Worm (Caenorhabditis elegans) whole organism, L3 larva: ENCODE measurements around the gene T21B4.15.
"Not testable (repeated sequence)": the region's sequence is repeated elsewhere in the genome, so short reads cannot be mapped to it uniquely, and the experiment has no call there.

ENCODE experiments used
- R02D3.7 ChIP-seq: fragments of 150-350 bp; optimal IDR thresholded peaks from 2 replicates; lab custom pipeline; 2014; ENCODE audit warnings: missing biosample characterization, missing genetic modification characterization
- ZK546.5 ChIP-seq: sonication (generic microtip); optimal IDR thresholded peaks from 2 replicates; lab custom pipeline; 2017; ENCODE audit warnings: missing biosample characterization, missing genetic modification characterization
- aly-2 ChIP-seq: fragments of 150-350 bp; optimal IDR thresholded peaks from 2 replicates; lab custom pipeline; 2014; ENCODE audit warnings: missing biosample characterization, missing genetic modification characterization
- ceh-16 ChIP-seq: sonication (generic microtip); optimal IDR thresholded peaks from 2 replicates; lab custom pipeline; 2017; ENCODE audit warnings: missing biosample characterization, missing genetic modification characterization
- ceh-28 ChIP-seq: fragments of 150-350 bp; optimal IDR thresholded peaks from 2 replicates; lab custom pipeline; 2014; ENCODE audit warnings: missing biosample characterization, missing genetic modification reagents, missing genetic modification characterization
- ceh-9 ChIP-seq: sonication (generic microtip); optimal IDR thresholded peaks from 2 replicates; lab custom pipeline; 2018; ENCODE audit warnings: missing biosample characterization, missing genetic modification characterization
- egl-5 ChIP-seq: fragments of 150-350 bp; optimal IDR thresholded peaks from 2 replicates; lab custom pipeline; 2017; ENCODE audit warnings: missing biosample characterization, missing genetic modification reagents, missing genetic modification characterization, inconsistent platforms
- fkh-10 ChIP-seq: sonication (generic microtip); optimal IDR thresholded peaks from 2 replicates; lab custom pipeline; 2017; ENCODE audit warnings: missing biosample characterization, missing genetic modification reagents, missing genetic modification characterization
- fkh-2 ChIP-seq: fragments of 150-350 bp; optimal IDR thresholded peaks from 2 replicates; lab custom pipeline; 2014; ENCODE audit warnings: missing biosample characterization, missing genetic modification reagents, missing genetic modification characterization
- fos-1 ChIP-seq: fragments of 150-350 bp; optimal IDR thresholded peaks from 2 replicates; lab custom pipeline; 2014; ENCODE audit warnings: missing biosample characterization, missing genetic modification characterization
- jun-1 ChIP-seq: fragments of 150-350 bp; optimal IDR thresholded peaks from 2 replicates; lab custom pipeline; 2014; ENCODE audit warnings: missing biosample characterization, missing genetic modification reagents, missing genetic modification characterization
- lin-15B ChIP-seq: fragments of 150-350 bp; optimal IDR thresholded peaks from 2 replicates; lab custom pipeline; 2014; ENCODE audit warnings: missing biosample characterization, missing genetic modification characterization
- lin-39 ChIP-seq: fragments of 150-350 bp; optimal IDR thresholded peaks from 2 replicates; lab custom pipeline; 2018; ENCODE audit warnings: missing biosample characterization, missing genetic modification reagents, missing genetic modification characterization
- lsy-12 ChIP-seq: sonication (generic microtip); optimal IDR thresholded peaks from 2 replicates; lab custom pipeline; 2016; ENCODE audit warnings: mild to moderate bottlenecking, missing genetic modification characterization, missing compliant biosample characterization
- mml-1 ChIP-seq: fragments of 150-350 bp; sonication (generic microtip); optimal IDR thresholded peaks from 3 replicates; lab custom pipeline; 2014; ENCODE audit warnings: missing biosample characterization, missing genetic modification characterization
- nhr-23 ChIP-seq: fragments of 150-350 bp; optimal IDR thresholded peaks from 2 replicates; lab custom pipeline; 2014; ENCODE audit warnings: missing biosample characterization, missing genetic modification reagents, missing genetic modification characterization
- nhr-25 ChIP-seq: sonication (generic microtip); optimal IDR thresholded peaks from 2 replicates; lab custom pipeline; 2017; ENCODE audit warnings: missing biosample characterization, missing genetic modification characterization
- nhr-43 ChIP-seq: sonication (generic microtip); optimal IDR thresholded peaks from 2 replicates; lab custom pipeline; 2016; ENCODE audit warnings: mild to moderate bottlenecking, missing genetic modification characterization, missing compliant biosample characterization; ENCODE audit not compliant: poor library complexity, severe bottlenecking
- nhr-67 ChIP-seq: fragments of 150-350 bp; optimal IDR thresholded peaks from 2 replicates; lab custom pipeline; 2014; ENCODE audit warnings: missing biosample characterization, missing genetic modification characterization
- nhr-76 ChIP-seq: fragments of 150-350 bp; sonication (generic microtip); optimal IDR thresholded peaks from 5 replicates; lab custom pipeline; 2014; ENCODE audit warnings: missing biosample characterization, missing genetic modification characterization
- nhr-77 ChIP-seq: fragments of 150-350 bp; optimal IDR thresholded peaks from 2 replicates; lab custom pipeline; 2014; ENCODE audit warnings: missing biosample characterization, missing genetic modification characterization
- pha-4 ChIP-seq: fragments of 150-350 bp; optimal IDR thresholded peaks from 2 replicates; lab custom pipeline; 2014; ENCODE audit warnings: missing biosample characterization, missing genetic modification reagents, missing genetic modification characterization
- pqm-1 ChIP-seq: fragments of 150-350 bp; optimal IDR thresholded peaks from 2 replicates; lab custom pipeline; 2017; ENCODE audit warnings: missing biosample characterization, missing genetic modification characterization, inconsistent platforms
- sea-2 ChIP-seq: fragments of 150-350 bp; sonication (generic microtip); optimal IDR thresholded peaks from 4 replicates; lab custom pipeline; 2014; ENCODE audit warnings: missing biosample characterization, missing genetic modification reagents, missing genetic modification characterization
- snpc-4 ChIP-seq: fragments of 150-350 bp; optimal IDR thresholded peaks from 2 replicates; lab custom pipeline; 2014; ENCODE audit warnings: missing biosample characterization, missing genetic modification characterization
- tbx-2 ChIP-seq: sonication (generic microtip); optimal IDR thresholded peaks from 2 replicates; lab custom pipeline; 2016; ENCODE audit warnings: mild to moderate bottlenecking, missing genetic modification characterization, missing compliant biosample characterization
- unc-62 ChIP-seq: fragments of 150-350 bp; sonication (generic microtip); optimal IDR thresholded peaks from 4 replicates; lab custom pipeline; 2014; ENCODE audit warnings: missing biosample characterization, missing genetic modification reagents, missing genetic modification characterization
- ztf-11 ChIP-seq: fragments of 150-350 bp; optimal IDR thresholded peaks from 2 replicates; lab custom pipeline; 2014; ENCODE audit warnings: missing biosample characterization, missing genetic modification characterization

Gene T21B4.15

DNA sequence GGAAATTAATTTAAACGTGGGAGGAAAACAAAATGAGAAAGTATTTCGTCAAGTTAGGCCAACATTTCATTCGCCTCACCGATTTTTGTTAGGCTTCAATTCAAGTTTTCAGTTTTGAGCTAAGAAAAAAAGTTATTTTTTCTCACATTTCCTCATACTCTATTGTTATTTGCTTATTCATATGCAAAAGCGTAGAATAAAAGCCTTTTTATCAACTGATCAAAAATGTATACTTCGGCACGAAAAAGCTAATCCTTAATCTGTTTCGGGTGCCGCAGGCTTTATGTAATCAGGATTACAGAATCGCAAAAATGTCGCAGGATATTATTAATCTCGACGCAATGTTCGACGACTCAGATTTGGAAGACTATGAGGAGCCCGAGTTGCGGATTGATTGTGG is at the start of gene T21B4.15:
TSS of gene T21B4.15 (plus strand) at position 301 of the 400 bp plus-strand sequence.
- no peak for TF ChIP-seq ceh-28 (tag; lab: Kevin White, UChicago)
- no peak for TF ChIP-seq lsy-12
- no peak for TF ChIP-seq jun-1
- no peak for TF ChIP-seq lin-39 (tag; lab: Kevin White, UChicago)

- TF ChIP-seq nhr-76 (tag; lab: Kevin White, UChicago); unc-62 (GFP tag; lab: Kevin White, UChicago); egl-5 (tag; lab: Kevin White, UChicago): not testable (repeated sequence)
Measured at ce11 chrII:12441164-12441563, 48.8 kb upstream of the T21B4.15 start, which contains the start of gene Y57A10C.10. Y57A10C.10 (minus strand) TSS chrII:12441264.

DNA sequence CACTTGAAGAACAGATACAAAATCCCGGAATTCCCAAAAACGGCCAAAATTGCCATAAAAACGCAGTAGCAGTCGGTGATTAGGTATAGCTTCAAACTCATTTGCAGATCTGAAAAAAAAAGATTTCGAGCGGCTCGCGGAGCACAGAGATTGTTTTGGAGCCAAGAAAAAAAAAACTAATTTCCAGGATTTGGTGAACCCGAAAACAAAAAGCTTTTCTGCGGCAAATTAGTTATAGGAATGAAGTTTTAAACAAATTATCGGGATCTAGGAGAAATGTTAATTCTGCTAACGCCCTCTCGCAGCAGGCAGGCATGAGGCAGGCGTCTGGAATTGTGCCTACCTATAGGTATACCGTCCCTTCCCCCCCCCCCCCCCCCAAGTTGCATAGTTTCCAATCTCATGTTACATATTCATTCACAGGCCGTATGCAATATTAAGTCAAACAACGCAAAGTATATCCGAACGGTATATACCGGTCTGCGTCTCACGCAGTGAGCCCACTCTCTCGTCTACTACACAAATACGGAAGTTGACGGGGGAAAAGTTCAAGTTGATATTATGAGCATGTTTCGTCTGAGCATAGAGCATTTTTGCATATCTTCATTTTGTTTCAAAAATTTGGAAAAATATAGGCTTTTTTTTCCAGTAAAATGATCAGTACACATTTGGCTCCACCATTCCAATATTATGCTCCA is 45.2 kb upstream of the T21B4.15 start, which contains the start of the genes W05H5.1 and pitr-6:
TSS of gene W05H5.1 (minus strand) at position 101 of the 698 bp plus-strand sequence.
TSS of gene pitr-6 (plus strand) at position 648 of the 698 bp plus-strand sequence.
- TF ChIP-seq lin-39 (tag; lab: Kevin White, UChicago) = no peak
- no peak for TF ChIP-seq nhr-23 (tag; lab: Kevin White, UChicago)
- TF ChIP-seq ztf-11 (tag; lab: Kevin White, UChicago) = no peak
- TF ChIP-seq pha-4 (tag; lab: Kevin White, UChicago) = no peak
- TF ChIP-seq, all 47 proteins: peak for 0

DNA sequence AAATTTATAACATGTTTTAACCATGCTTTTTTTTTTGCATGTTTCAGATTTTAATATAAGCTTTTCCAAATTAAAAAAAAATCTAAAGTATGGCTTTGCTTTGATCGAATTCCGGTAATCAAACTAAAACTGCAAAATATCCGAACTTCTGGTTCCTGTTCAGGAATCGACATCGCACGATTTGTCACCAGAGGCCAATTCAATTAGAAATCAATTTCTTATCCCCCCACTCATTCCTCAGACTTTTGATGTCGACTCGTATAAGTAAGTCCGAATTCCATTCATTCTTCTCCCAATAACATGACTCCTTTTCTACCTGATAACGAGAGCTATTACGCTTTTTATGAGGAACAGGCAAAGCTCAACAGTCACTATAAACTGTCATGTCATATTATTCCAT is 41.8 kb upstream of the T21B4.15 start, which contains the start of gene srh-27:
TSS of gene srh-27 (plus strand) at position 301 of the 400 bp plus-strand sequence.
- no peak for TF ChIP-seq pha-4 (tag; lab: Kevin White, UChicago)
- no peak for TF ChIP-seq snpc-4
- no peak for TF ChIP-seq sea-2
- no peak for TF ChIP-seq unc-62 (GFP tag; lab: Kevin White, UChicago)
- no peak for TF ChIP-seq aly-2 (tag; lab: Kevin White, UChicago)
- TF ChIP-seq jun-1 = no peak
- no peak for TF ChIP-seq lsy-12
- TF ChIP-seq, all 47 proteins: peak for 0

DNA sequence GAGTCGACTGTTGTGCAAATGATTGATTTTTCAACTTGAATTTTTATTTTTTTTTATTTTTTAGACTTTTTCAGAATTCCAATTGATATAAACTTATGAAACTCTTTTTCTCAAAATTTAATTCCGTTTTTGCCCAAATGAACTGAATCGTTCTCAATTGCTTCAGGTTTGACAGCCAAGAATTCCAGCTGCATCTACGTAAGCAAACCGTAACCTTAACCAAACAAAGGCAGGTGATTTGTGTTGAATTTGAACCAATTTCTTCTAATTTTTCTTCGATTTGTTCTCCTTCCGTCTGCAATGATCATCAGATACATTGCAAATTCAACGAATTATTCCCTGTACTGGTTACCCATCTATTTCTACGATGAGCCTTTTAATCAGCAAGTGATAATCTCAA is 40.2 kb upstream of the T21B4.15 start, which contains the start of gene sre-34:
TSS of gene sre-34 (plus strand) at position 301 of the 400 bp plus-strand sequence.
- TF ChIP-seq nhr-77 (no peak), ceh-16 (no peak)

DNA sequence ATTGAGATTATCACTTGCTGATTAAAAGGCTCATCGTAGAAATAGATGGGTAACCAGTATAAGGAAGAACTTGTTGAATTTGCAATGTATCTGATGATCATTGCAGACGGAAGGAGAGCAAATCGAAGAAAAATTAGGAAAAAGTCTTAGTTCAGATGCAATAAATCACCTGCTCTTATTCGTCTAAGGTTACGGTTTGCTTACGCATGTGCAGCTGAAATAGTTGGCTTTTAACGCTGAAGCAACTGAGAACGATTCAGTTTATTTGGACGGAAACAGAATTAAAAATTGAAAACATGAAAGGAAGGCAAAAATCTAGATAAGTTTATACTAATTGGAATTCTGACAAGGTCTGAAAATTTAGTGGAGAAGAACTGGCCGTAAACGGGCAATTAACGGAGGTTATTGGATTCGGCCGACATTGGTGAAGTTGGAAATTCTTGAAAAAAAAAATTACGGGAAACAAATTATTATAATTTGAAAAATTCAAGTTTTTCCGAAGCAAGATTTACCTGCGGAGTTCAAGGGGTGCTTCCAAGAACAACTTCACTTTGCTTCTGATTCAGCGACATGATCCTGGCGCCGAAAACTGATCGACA is 37.1 kb upstream of the T21B4.15 start, which contains the start of the genes sre-35 and sre-33:
TSS of gene sre-35 (minus strand) at position 101 of the 599 bp plus-strand sequence.
TSS of gene sre-33 (plus strand) at position 549 of the 599 bp plus-strand sequence.
- no peak for TF ChIP-seq nhr-25 (tag; lab: Kevin White, UChicago)
- no peak for TF ChIP-seq egl-5 (tag; lab: Kevin White, UChicago)
- TF ChIP-seq, all 47 proteins: peak for 0

DNA sequence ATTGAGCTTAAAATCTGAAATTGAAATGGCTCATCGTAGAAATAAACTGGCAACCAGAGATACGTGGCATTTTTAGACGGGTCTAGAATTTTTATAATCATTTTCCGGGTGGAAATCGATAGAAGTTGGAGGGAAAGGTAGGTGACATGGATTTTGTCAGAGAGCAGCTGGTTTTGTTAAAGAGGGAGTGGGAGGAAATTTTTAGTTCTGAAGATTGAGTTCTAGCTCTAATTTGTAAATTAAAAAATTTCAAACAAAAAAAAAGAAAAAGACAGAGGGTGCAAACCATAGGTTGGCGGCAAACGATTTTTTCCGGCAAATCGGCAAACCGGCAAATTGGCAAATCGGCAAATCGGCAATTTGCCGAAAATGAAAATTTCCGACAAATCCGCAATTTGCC is 33.4 kb upstream of the T21B4.15 start, which contains the start of gene sre-32:
TSS of gene sre-32 (minus strand) at position 101 of the 400 bp plus-strand sequence.
- TF ChIP-seq ceh-9 (tag; lab: Kevin White, UChicago) (no peak), snpc-4 (no peak), fos-1 (tag; lab: Kevin White, UChicago) (no peak), nhr-76 (tag; lab: Kevin White, UChicago) (no peak), tbx-2 (no peak), fkh-2 (tag; lab: Kevin White, UChicago) (no peak), egl-5 (tag; lab: Kevin White, UChicago) (no peak), ZK546.5 (tag; lab: Kevin White, UChicago) (no peak), unc-62 (GFP tag; lab: Kevin White, UChicago) (no peak), lin-39 (tag; lab: Kevin White, UChicago) (no peak), ceh-16 (no peak), pqm-1 (tag; lab: Kevin White, UChicago) (no peak), pha-4 (tag; lab: Kevin White, UChicago) (no peak), R02D3.7 (no peak), fkh-10 (GFP tag; lab: Kevin White, UChicago) (no peak), lin-15B (tag; lab: Kevin White, UChicago) (no peak), mml-1 (tag; lab: Kevin White, UChicago) (no peak), aly-2 (tag; lab: Kevin White, UChicago) (no peak), nhr-43 (tag; lab: Kevin White, UChicago) (no peak), nhr-67 (tag; lab: Kevin White, UChicago) (no peak)
- TF ChIP-seq, all 47 proteins: peak for 0
